Worm (Caenorhabditis elegans) whole organism, L2 larva: Measurements from ENCODE around the gene vglu-3.
"Not testable (repeated sequence)": the region's sequence is repeated elsewhere in the genome, so short reads cannot be mapped to it uniquely, and the experiment has no call there.

Experiments
- C34F6.9 ChIP-seq: fragments of 150-350 bp; optimal IDR thresholded peaks from 2 replicates; lab custom pipeline; 2014; ENCODE audit warnings: missing biosample characterization, missing genetic modification characterization
- F13H6.1 ChIP-seq: sonication (generic microtip); optimal IDR thresholded peaks from 2 replicates; lab custom pipeline; 2016; ENCODE audit warnings: missing genetic modification characterization, missing compliant biosample characterization
- R02D3.7 ChIP-seq: fragments of 150-350 bp; optimal IDR thresholded peaks from 2 replicates; lab custom pipeline; 2014; ENCODE audit warnings: missing biosample characterization, missing genetic modification characterization
- Y55F3AM.14 ChIP-seq: fragments of 200-800 bp; sonication (Bioruptor generic); optimal IDR thresholded peaks from 2 replicates; lab custom pipeline; 2018; ENCODE audit warnings: mild to moderate bottlenecking, missing genetic modification characterization, missing compliant biosample characterization
- ZK546.5 ChIP-seq: sonication (generic microtip); optimal IDR thresholded peaks from 2 replicates; lab custom pipeline; 2017; ENCODE audit warnings: missing biosample characterization, missing genetic modification characterization
- alr-1 ChIP-seq: fragments of 150-350 bp; optimal IDR thresholded peaks from 2 replicates; lab custom pipeline; 2014; ENCODE audit warnings: missing biosample characterization, missing genetic modification characterization
- aly-2 ChIP-seq: fragments of 150-350 bp; optimal IDR thresholded peaks from 2 replicates; lab custom pipeline; 2014; ENCODE audit warnings: missing biosample characterization, missing genetic modification characterization
- ama-1 ChIP-seq: fragments of 150-350 bp; optimal IDR thresholded peaks from 2 replicates; lab custom pipeline; 2018; ENCODE audit warnings: inconsistent platforms
- blmp-1 ChIP-seq: sonication (generic microtip); optimal IDR thresholded peaks from 2 replicates; lab custom pipeline; 2017; ENCODE audit warnings: missing genetic modification characterization, mild to moderate bottlenecking, missing compliant biosample characterization, antibody characterized with exemption, moderate library complexity; ENCODE audit not compliant: insufficient read depth
- ceh-16 ChIP-seq: fragments of 150-350 bp; optimal IDR thresholded peaks from 2 replicates; lab custom pipeline; 2014; ENCODE audit warnings: missing biosample characterization, missing genetic modification characterization
- ceh-82 ChIP-seq: fragments of 150-350 bp; optimal IDR thresholded peaks from 2 replicates; lab custom pipeline; 2014; ENCODE audit warnings: missing biosample characterization, missing genetic modification characterization
- crh-2 ChIP-seq: sonication (generic microtip); optimal IDR thresholded peaks from 2 replicates; lab custom pipeline; 2017; ENCODE audit warnings: missing biosample characterization, missing genetic modification characterization
- dmd-4 ChIP-seq: sonication (generic microtip); optimal IDR thresholded peaks from 2 replicates; lab custom pipeline; 2017; ENCODE audit warnings: missing biosample characterization, missing genetic modification characterization
- egl-27 ChIP-seq: sonication (generic microtip); optimal IDR thresholded peaks from 3 replicates; lab custom pipeline; 2017; ENCODE audit warnings: missing biosample characterization, missing genetic modification reagents, missing genetic modification characterization
- elt-1 ChIP-seq: fragments of 150-350 bp; optimal IDR thresholded peaks from 2 replicates; lab custom pipeline; 2014; ENCODE audit warnings: missing biosample characterization, missing genetic modification characterization
- elt-3 ChIP-seq: sonication (generic microtip); optimal IDR thresholded peaks from 2 replicates; lab custom pipeline; 2017; ENCODE audit warnings: missing biosample characterization, missing genetic modification characterization
- fos-1 ChIP-seq: fragments of 150-350 bp; optimal IDR thresholded peaks from 2 replicates; lab custom pipeline; 2014; ENCODE audit warnings: missing biosample characterization, missing genetic modification characterization
- gmeb-1 ChIP-seq: fragments of 150-350 bp; optimal IDR thresholded peaks from 2 replicates; lab custom pipeline; 2014; ENCODE audit warnings: missing biosample characterization, missing genetic modification characterization
- lin-11 ChIP-seq: fragments of 150-350 bp; sonication (generic microtip); optimal IDR thresholded peaks from 2 replicates; lab custom pipeline; 2014; ENCODE audit warnings: missing biosample characterization, missing genetic modification characterization, inconsistent platforms, mixed read lengths
- lin-13 ChIP-seq: fragments of 150-350 bp; optimal IDR thresholded peaks from 2 replicates; lab custom pipeline; 2014; ENCODE audit warnings: missing biosample characterization, missing genetic modification reagents, missing genetic modification characterization
- lin-39 ChIP-seq: fragments of 150-350 bp; optimal IDR thresholded peaks from 2 replicates; lab custom pipeline; 2014; ENCODE audit warnings: missing biosample characterization, missing genetic modification reagents, missing genetic modification characterization
- lsy-2 ChIP-seq, 2 experiments: fragments of 150-350 bp in 1 of 2; sonication (generic microtip) in 1 of 2; optimal IDR thresholded peaks; 2 replicates each; lab custom pipeline; 2014 to 2017; ENCODE audit warnings: missing biosample characterization in 2 of 2, missing genetic modification characterization in 2 of 2
- mab-5 ChIP-seq: fragments of 150-350 bp; optimal IDR thresholded peaks from 2 replicates; lab custom pipeline; 2014; ENCODE audit warnings: missing biosample characterization, missing genetic modification characterization
- mbf-1 ChIP-seq: sonication (generic microtip); optimal IDR thresholded peaks from 2 replicates; lab custom pipeline; 2017; ENCODE audit warnings: missing biosample characterization, missing genetic modification characterization
- mdl-1 ChIP-seq, 2 experiments: fragments of 150-350 bp in 1 of 2; sonication (generic microtip) in 1 of 2; optimal IDR thresholded peaks; 2 replicates each; lab custom pipeline; 2017; ENCODE audit warnings: missing biosample characterization in 2 of 2, missing genetic modification characterization in 2 of 2
- nhr-10 ChIP-seq: sonication (generic microtip); optimal IDR thresholded peaks from 2 replicates; lab custom pipeline; 2017; ENCODE audit warnings: missing biosample characterization, missing genetic modification characterization
- nhr-11 ChIP-seq: fragments of 150-350 bp; optimal IDR thresholded peaks from 2 replicates; lab custom pipeline; 2014; ENCODE audit warnings: missing biosample characterization, missing genetic modification characterization
- nhr-12 ChIP-seq: fragments of 150-350 bp; optimal IDR thresholded peaks from 2 replicates; lab custom pipeline; 2014; ENCODE audit warnings: missing biosample characterization, missing genetic modification characterization
- nhr-129 ChIP-seq: fragments of 150-350 bp; optimal IDR thresholded peaks from 2 replicates; lab custom pipeline; 2014; ENCODE audit warnings: missing biosample characterization, missing genetic modification characterization
- nhr-21 ChIP-seq: fragments of 150-350 bp; optimal IDR thresholded peaks from 2 replicates; lab custom pipeline; 2014; ENCODE audit warnings: missing biosample characterization, missing genetic modification characterization
- nhr-23 ChIP-seq: fragments of 150-350 bp; optimal IDR thresholded peaks from 2 replicates; lab custom pipeline; 2014; ENCODE audit warnings: missing biosample characterization, missing genetic modification reagents, missing genetic modification characterization
- nhr-237 ChIP-seq: fragments of 150-350 bp; optimal IDR thresholded peaks from 2 replicates; lab custom pipeline; 2014; ENCODE audit warnings: missing biosample characterization, missing genetic modification characterization
- nhr-25 ChIP-seq: fragments of 150-350 bp; sonication (generic microtip); optimal IDR thresholded peaks from 3 replicates; lab custom pipeline; 2014; ENCODE audit warnings: missing biosample characterization, missing genetic modification characterization
- nhr-6 ChIP-seq: fragments of 150-350 bp; optimal IDR thresholded peaks from 2 replicates; lab custom pipeline; 2014; ENCODE audit warnings: missing biosample characterization, missing genetic modification characterization
- nhr-77 ChIP-seq: fragments of 150-350 bp; optimal IDR thresholded peaks from 2 replicates; lab custom pipeline; 2014; ENCODE audit warnings: missing biosample characterization, missing genetic modification characterization
- peb-1 ChIP-seq: fragments of 150-350 bp; optimal IDR thresholded peaks from 2 replicates; lab custom pipeline; 2014; ENCODE audit warnings: missing biosample characterization, missing genetic modification characterization
- sem-4 ChIP-seq: fragments of 150-350 bp; optimal IDR thresholded peaks from 2 replicates; lab custom pipeline; 2014; ENCODE audit warnings: missing biosample characterization, missing genetic modification reagents, missing genetic modification characterization
- skn-1 ChIP-seq: sonication (generic microtip); optimal IDR thresholded peaks from 2 replicates; lab custom pipeline; 2017; ENCODE audit warnings: missing biosample characterization, missing genetic modification characterization
- sma-3 ChIP-seq: sonication (generic microtip); optimal IDR thresholded peaks from 2 replicates; lab custom pipeline; 2016; ENCODE audit warnings: missing genetic modification reagents, missing genetic modification characterization, missing compliant biosample characterization
- sma-9 ChIP-seq, 2 experiments: fragments of 150-350 bp in 1 of 2; sonication (generic microtip) in 1 of 2; optimal IDR thresholded peaks; 2 replicates each; lab custom pipeline; 2014 to 2016; ENCODE audit warnings: missing genetic modification characterization in 2 of 2, mild to moderate bottlenecking in 1 of 2, missing biosample characterization in 1 of 2, missing compliant biosample characterization in 1 of 2, missing genetic modification reagents in 1 of 2, moderate library complexity in 1 of 2
- snpc-4 ChIP-seq: fragments of 150-350 bp; optimal IDR thresholded peaks from 2 replicates; lab custom pipeline; 2014; ENCODE audit warnings: missing biosample characterization, missing genetic modification characterization
- unc-39 ChIP-seq: fragments of 150-350 bp; optimal IDR thresholded peaks from 2 replicates; lab custom pipeline; 2014; ENCODE audit warnings: missing biosample characterization, missing genetic modification characterization
- unc-55 ChIP-seq: fragments of 150-350 bp; sonication (generic microtip); optimal IDR thresholded peaks from 3 replicates; lab custom pipeline; 2014; ENCODE audit warnings: missing biosample characterization, missing genetic modification reagents, missing genetic modification characterization
- unc-62 ChIP-seq: fragments of 150-350 bp; optimal IDR thresholded peaks from 2 replicates; lab custom pipeline; 2014; ENCODE audit warnings: missing biosample characterization, missing genetic modification reagents, missing genetic modification characterization
- zag-1 ChIP-seq: fragments of 150-350 bp; optimal IDR thresholded peaks from 2 replicates; lab custom pipeline; 2014; ENCODE audit warnings: missing biosample characterization, missing genetic modification characterization
- ztf-1 ChIP-seq: fragments of 200-800 bp; sonication (Bioruptor generic); conservative IDR thresholded peaks from 2 replicates; pipeline ENCODE4 v1.3.6; 2022; ENCODE audit warnings: missing genetic modification characterization, missing compliant biosample characterization
- ztf-11 ChIP-seq: sonication (generic microtip); optimal IDR thresholded peaks from 2 replicates; lab custom pipeline; 2017; ENCODE audit warnings: missing biosample characterization, missing genetic modification characterization
- ztf-4 ChIP-seq: fragments of 150-350 bp; optimal IDR thresholded peaks from 2 replicates; lab custom pipeline; 2014; ENCODE audit warnings: missing biosample characterization, missing genetic modification characterization

The vglu-3 gene

ce11 chrIII:10266824-10267223 is 33.4 kb upstream of the vglu-3 start, which contains the start of gene inpp-4B:
Gene inpp-4B, minus strand, starts transcription at chrIII:10266877.
- TF ChIP-seq lsy-2 (tag; optimal IDR thresholded peaks at IDR 0.05; lab: Kevin White, UChicago); ZK546.5 (tag; lab: Kevin White, UChicago); nhr-77 (tag; lab: Kevin White, UChicago): not testable (repeated sequence)

DNA sequence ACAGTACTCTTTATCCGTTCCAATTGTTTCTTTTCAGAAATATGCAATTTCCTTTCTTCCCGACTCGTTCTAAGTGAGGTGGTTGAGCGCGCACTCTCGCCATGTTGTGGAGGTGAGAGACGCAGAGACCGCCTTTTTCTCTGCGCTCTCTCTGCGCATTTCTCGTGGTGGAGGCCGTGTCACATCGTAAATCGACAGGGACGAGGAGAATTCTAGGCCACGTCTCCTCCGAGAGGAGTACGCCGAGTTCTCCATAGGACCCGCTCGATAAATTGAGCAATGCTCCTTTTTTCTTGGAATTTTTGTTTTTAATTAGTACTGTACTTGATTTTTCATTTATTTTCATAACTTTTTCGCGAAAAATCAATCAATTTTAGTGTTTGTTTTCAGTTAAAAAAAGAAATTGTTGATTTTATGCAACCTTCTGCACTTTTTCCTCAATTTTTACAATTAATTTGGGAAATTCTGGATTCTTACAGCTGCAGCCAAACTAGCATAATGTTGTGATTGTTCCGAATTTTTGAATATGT is 29.3 kb upstream of the vglu-3 start, which contains the start of gene cnk-1:
TSS of gene cnk-1 (plus strand) at position 480 of the 530 bp plus-strand sequence.
- TF ChIP-seq R02D3.7 (tag; lab: Kevin White, UChicago): peak; percentile 48
- TF ChIP-seq dmd-4: no peak
- TF ChIP-seq nhr-25 (tag; lab: Kevin White, UChicago): peak; percentile 56
- TF ChIP-seq lin-11: no peak
- peak; percentile 57 for TF ChIP-seq lin-13 (GFP tag; lab: Kevin White, UChicago)
- no peak for TF ChIP-seq nhr-23 (tag; lab: Kevin White, UChicago)
- TF ChIP-seq elt-3 (tag; lab: Kevin White, UChicago): no peak
- no peak for TF ChIP-seq peb-1 (tag; lab: Kevin White, UChicago)
- no peak for TF ChIP-seq ZK546.5 (tag; lab: Kevin White, UChicago)
- peak; percentile 13 for TF ChIP-seq fos-1
- no peak for TF ChIP-seq nhr-77 (tag; lab: Kevin White, UChicago)
- TF ChIP-seq mdl-1 (tag; optimal IDR thresholded peaks at IDR 0.05; lab: Kevin White, UChicago): peak in 1 of 2 experiments; percentile 24
- no peak for TF ChIP-seq nhr-237 (tag; lab: Kevin White, UChicago)
- TF ChIP-seq egl-27 (tag; lab: Kevin White, UChicago): no peak
- no peak for TF ChIP-seq ztf-11
- no peak for TF ChIP-seq Y55F3AM.14 (GFP tag; lab: Kevin White, UChicago)
- no peak for TF ChIP-seq ceh-82
- no peak for TF ChIP-seq unc-39 (tag; lab: Kevin White, UChicago)
- TF ChIP-seq F13H6.1 (tag; lab: Kevin White, UChicago): peak; percentile 81
- TF ChIP-seq zag-1: no peak
- TF ChIP-seq ama-1 (lab: Kevin White, UChicago): no peak
- TF ChIP-seq skn-1: no peak
- no peak for TF ChIP-seq blmp-1 (tag; lab: Kevin White, UChicago)
- TF ChIP-seq nhr-21 (tag; lab: Kevin White, UChicago): peak; percentile 36
- no peak for TF ChIP-seq mbf-1 (tag; lab: Kevin White, UChicago)
- no peak for TF ChIP-seq snpc-4
- TF ChIP-seq gmeb-1: peak; percentile 71
- no peak for TF ChIP-seq aly-2 (tag; lab: Kevin White, UChicago)
- TF ChIP-seq elt-1 (tag; lab: Kevin White, UChicago): no peak
- TF ChIP-seq lin-39 (tag; lab: Kevin White, UChicago): no peak
- peak; percentile 80 for TF ChIP-seq unc-55 (GFP tag; lab: Kevin White, UChicago)
- TF ChIP-seq lsy-2 (tag; optimal IDR thresholded peaks at IDR 0.05; lab: Kevin White, UChicago): peak; percentile 63 to 84
- no peak for TF ChIP-seq ztf-1
- TF ChIP-seq mab-5: peak; percentile 8
- TF ChIP-seq sem-4 (tag; lab: Kevin White, UChicago): peak; percentile 13
- TF ChIP-seq nhr-11 (tag; lab: Kevin White, UChicago): no peak
- TF ChIP-seq sma-3 (GFP tag; lab: Kevin White, UChicago): peak; percentile 82
- TF ChIP-seq nhr-12: no peak
- no peak for TF ChIP-seq ceh-16 (tag; lab: Kevin White, UChicago)
- peak; percentile 59 for TF ChIP-seq nhr-129 (tag; lab: Kevin White, UChicago)
- no peak for TF ChIP-seq unc-62 (GFP tag; lab: Kevin White, UChicago)
- no peak for TF ChIP-seq nhr-10 (tag; lab: Kevin White, UChicago)
- peak; percentile 73 for TF ChIP-seq crh-2 (tag; lab: Kevin White, UChicago)
- peak; percentile 74 for TF ChIP-seq sma-9 (GFP tag; optimal IDR thresholded peaks at IDR 0.05; lab: Kevin White, UChicago)
- no peak for TF ChIP-seq sma-9 (tag; optimal IDR thresholded peaks at IDR 0.05; lab: Kevin White, UChicago)
- TF ChIP-seq nhr-6 (tag; lab: Kevin White, UChicago): no peak
- peak; percentile 62 for TF ChIP-seq C34F6.9 (tag; lab: Kevin White, UChicago)
- no peak for TF ChIP-seq ztf-4 (tag; lab: Kevin White, UChicago)
- TF ChIP-seq alr-1 (tag; lab: Kevin White, UChicago): no peak
